Fruit fly (Drosophila melanogaster): ENCODE measurements around the gene CG15210.

DNA sequence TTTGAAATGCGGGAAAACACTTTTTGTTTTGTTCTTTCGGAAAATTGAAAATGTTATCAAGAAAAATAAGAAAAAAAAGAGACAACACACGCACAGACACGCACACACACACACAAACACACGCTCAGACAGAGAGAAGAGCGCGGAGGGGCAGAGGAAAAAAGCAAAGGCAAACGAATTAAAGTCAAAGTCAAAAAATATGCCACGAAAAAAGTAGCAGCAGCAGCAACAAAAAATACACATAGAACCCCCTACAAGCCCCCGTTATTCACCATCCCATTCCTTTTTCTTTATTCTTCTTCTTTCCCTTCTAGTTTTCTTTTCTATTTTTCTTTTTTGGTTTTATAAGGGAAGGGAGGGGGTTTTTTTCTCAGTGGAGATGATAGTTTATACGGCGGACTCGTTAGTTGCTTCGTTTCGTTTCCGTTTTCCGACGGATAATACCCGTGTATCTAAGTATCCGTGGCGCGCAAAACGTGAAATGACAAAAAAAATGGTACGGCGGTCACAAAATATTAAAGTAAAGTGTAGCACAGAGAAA, 24.1 kb upstream of the CG15210 start:
- TF ChIP-seq dac (GFP tag; optimal IDR thresholded peaks at IDR 0.05), result no peak
- TF ChIP-seq Lpt (GFP tag; optimal IDR thresholded peaks at IDR 0.05), result no peak
- TF ChIP-seq Eip93F (GFP tag; optimal IDR thresholded peaks at IDR 0.05), result no peak
